Worm (Caenorhabditis elegans): ENCODE data around the gene pxl-1.
A peak's percentile ranks its signal among the peaks of the same experiment; 100 is the strongest.

pxl-1 gene

ce11 chrIII:5940525-5940974 is 44.7 kb upstream of the pxl-1 start (continued):
- TF ChIP-seq B0336.3 (GFP tag; IDR thresholded peaks at IDR 0.05) (peak; percentile 37; the same call in 1 of the 2 replicates), egl-44 (GFP tag; IDR thresholded peaks at IDR 0.05) (peak; percentile 57; the same call in 1 of the 2 replicates), sptf-2 (GFP tag; optimal IDR thresholded peaks at IDR 0.05) (no peak), unc-130 (GFP tag; optimal IDR thresholded peaks at IDR 0.05) (no peak), bed-1 (GFP tag; IDR thresholded peaks at IDR 0.05) (0 out of 2 replicates have a peak, but pooled peaks have one; percentile 5), zfh-2 (GFP tag; conservative IDR thresholded peaks at IDR 0.05) (0 out of 2 replicates have a peak, but pooled peaks have one; percentile 6), ceh-58 (GFP tag; IDR thresholded peaks at IDR 0.05) (peak; percentile 2; the same call in 1 of the 2 replicates), ceh-79 (tag; optimal IDR thresholded peaks at IDR 0.05) (no peak), ztf-28 (GFP tag; IDR thresholded peaks at IDR 0.05) (no peak), dpl-1 (GFP tag; optimal IDR thresholded peaks at IDR 0.05) (no peak), Y79H2A.3 (GFP tag; conservative IDR thresholded peaks at IDR 0.05) (no peak), tbx-9 (tag; optimal IDR thresholded peaks at IDR 0.05; ENCODE audit: borderline replicate concordance) (no peak), attf-3 (GFP tag; conservative IDR thresholded peaks at IDR 0.05) (no peak), rcor-1 (GFP tag; IDR thresholded peaks at IDR 0.05) (peak; percentile 58; the same call in 1 of the 2 replicates), lsy-27 (tag; optimal IDR thresholded peaks at IDR 0.05; ENCODE audit: borderline replicate concordance, insufficient read depth) (no peak), nfya-2 (GFP tag; IDR thresholded peaks at IDR 0.05) (no peak), akir-1 (GFP tag; optimal IDR thresholded peaks at IDR 0.05) (no peak), snpc-1.3 (tag; optimal IDR thresholded peaks at IDR 0.05; ENCODE audit: insufficient read depth) (no peak), lin-40 (tag; optimal IDR thresholded peaks at IDR 0.05) (peak; percentile 45), sdz-38 (tag; optimal IDR thresholded peaks at IDR 0.05) (no peak), K11D2.4 (GFP tag; IDR thresholded peaks at IDR 0.05) (no peak), atf-7 (tag; optimal IDR thresholded peaks at IDR 0.05) (peak; percentile 67), snpc-1.1 (tag; optimal IDR thresholded peaks at IDR 0.05; ENCODE audit: insufficient read depth) (no peak), aptf-3 (GFP tag; IDR thresholded peaks at IDR 0.05) (no peak), F22D6.2 (tag; optimal IDR thresholded peaks at IDR 0.05) (no peak), ama-1 (optimal IDR thresholded peaks at IDR 0.05) (peak; percentile 80), ama-1 (GFP tag; optimal IDR thresholded peaks at IDR 0.05) (peak; percentile 12 to 50), mcd-1 (GFP tag; IDR thresholded peaks at IDR 0.05) (no peak), die-1 (tag; optimal IDR thresholded peaks at IDR 0.05) (peak; percentile 59), cebp-2 (GFP tag; IDR thresholded peaks at IDR 0.05) (peak; percentile 22; the same call in 1 of the 2 replicates), hmg-20 (GFP tag; IDR thresholded peaks at IDR 0.05) (no peak), lir-1 (GFP tag; conservative IDR thresholded peaks at IDR 0.05) (no peak), dox-1 (GFP tag; IDR thresholded peaks at IDR 0.05) (peak; percentile 70; the same call in 1 of the 2 replicates), sea-2 (GFP tag; IDR thresholded peaks at IDR 0.05) (no peak), lsl-1 (GFP tag; optimal IDR thresholded peaks at IDR 0.05) (no peak), rec-8 (tag; optimal IDR thresholded peaks at IDR 0.05) (no peak), F55B11.4 (tag; optimal IDR thresholded peaks at IDR 0.05; ENCODE audit: borderline replicate concordance, insufficient read depth) (no peak), F39B2.1 (GFP tag; IDR thresholded peaks at IDR 0.05) (no peak), pha-4 (tag; optimal IDR thresholded peaks at IDR 0.05) (no peak), ets-4 (GFP tag; optimal IDR thresholded peaks at IDR 0.05) (peak; percentile 83), rpc-1 (optimal IDR thresholded peaks at IDR 0.05) (no peak), rpc-1 (tag; optimal IDR thresholded peaks at IDR 0.05) (no peak)

Data from whole organism, young adult.